Worm (Caenorhabditis elegans): ENCODE results near the gene F07B10.4.

F07B10.4 gene

DNA sequence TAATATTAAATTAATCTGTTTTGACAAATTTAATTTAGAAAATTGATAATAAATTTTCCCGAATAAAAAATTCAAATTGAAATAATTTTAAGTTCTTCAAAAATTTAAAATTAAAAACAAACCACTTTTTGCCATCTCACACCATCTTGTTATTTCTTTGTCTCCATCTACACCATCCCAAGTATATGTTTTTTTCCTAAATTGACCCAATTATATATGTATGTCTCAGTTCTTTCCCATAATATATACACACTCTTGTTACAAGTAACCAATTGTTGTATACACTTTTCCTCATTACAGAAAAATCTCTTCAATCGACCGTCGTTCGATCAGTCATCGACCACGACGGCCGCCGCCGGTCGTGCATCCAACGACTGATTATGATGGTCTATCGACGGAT is 19.3 kb upstream of the F07B10.4 start, which contains the start of gene gly-20:
Gene gly-20, plus strand, starts transcription at position 301 of the 400 bp plus-strand sequence.
- no peak for TF ChIP-seq W03F9.2 (tag; optimal IDR thresholded peaks at IDR 0.05)
- TF ChIP-seq him-1 (tag; optimal IDR thresholded peaks at IDR 0.05) = no peak
- TF ChIP-seq dao-5 (tag; optimal IDR thresholded peaks at IDR 0.05) = no peak

DNA sequence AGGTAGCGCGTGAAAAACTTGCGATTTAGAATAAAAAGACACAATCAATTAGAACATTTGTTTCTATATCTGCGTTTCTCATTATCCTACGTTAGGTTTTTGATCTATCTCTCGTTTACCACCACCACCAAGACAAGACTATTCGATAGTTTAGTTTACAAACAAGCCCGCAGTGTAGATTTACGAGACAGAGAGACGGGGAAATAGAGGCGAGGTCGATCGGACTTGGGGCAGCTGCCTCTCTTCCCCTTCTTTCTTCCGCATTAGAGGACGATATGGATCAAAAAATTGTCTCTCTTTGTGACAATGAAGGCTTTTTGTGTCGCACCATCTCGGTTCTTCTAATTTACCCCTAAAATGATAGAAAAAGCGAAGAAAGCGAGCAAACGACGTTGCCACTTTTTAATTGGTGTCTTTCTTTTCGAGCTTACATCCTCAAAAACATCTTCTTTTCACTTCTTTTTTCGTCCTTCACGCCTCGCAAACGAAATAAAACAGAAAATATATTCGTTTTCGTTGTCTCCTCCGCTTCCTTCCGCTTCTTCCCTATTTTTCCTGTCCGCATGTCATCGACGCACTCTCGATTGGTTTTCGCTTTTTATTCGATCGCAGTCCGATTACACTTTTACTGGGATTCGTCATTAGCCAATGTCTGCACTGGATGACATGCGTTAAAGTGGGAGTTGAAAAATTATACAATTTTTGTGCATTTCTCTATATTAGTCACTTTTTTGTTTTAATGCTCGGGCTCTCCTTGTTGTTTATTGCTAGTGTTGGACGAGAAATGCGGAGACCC is 18.7 kb upstream of the F07B10.4 start:
- TF ChIP-seq him-1 (tag; optimal IDR thresholded peaks at IDR 0.05) (no peak), W03F9.2 (tag; optimal IDR thresholded peaks at IDR 0.05) (no peak)

DNA sequence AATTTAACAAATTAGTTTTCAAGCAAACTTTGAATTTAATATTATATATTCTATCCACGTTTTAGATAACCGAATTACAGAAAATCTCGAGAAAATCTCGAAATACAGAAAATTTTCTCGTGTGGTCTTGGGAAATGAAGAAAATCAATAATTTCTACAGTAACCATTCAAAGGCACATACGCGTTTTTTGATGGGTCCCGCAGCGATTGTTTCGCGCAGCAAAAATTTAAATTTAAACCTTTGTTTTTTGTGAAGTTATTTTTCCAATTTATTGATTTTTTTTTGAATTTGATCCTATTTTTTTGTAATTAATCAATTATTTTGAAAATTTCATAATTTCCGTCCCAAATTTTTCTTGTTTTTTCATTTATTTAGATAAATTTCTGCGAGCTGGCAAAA is 16.6 kb upstream of the F07B10.4 start:
- TF ChIP-seq dao-5 (tag; optimal IDR thresholded peaks at IDR 0.05) = no peak
- TF ChIP-seq W03F9.2 (tag; optimal IDR thresholded peaks at IDR 0.05) = no peak
- TF ChIP-seq him-1 (tag; optimal IDR thresholded peaks at IDR 0.05) = no peak

DNA sequence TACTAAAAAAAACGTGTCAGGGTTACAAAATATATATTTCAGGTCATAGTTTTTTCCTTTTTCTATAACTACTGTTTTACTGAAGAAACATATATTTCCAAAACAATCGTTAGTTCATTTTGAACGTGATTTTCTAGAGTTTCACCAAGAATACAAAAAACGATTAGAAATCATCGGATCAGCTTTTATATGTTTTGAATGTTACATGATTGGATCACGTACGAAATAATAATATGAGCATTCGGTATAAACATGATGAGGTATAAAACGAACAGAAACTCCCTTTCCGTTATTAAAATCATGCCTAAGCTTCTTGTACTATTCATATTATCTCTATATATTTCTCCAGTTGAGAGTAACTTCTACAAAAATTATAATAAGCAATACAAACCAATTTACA is 9.9 kb upstream of the F07B10.4 start, which contains the start of gene clec-223:
Gene clec-223, plus strand, starts transcription at position 301 of the 400 bp plus-strand sequence.
- TF ChIP-seq dao-5 (tag; optimal IDR thresholded peaks at IDR 0.05) (no peak), him-1 (tag; optimal IDR thresholded peaks at IDR 0.05) (no peak), W03F9.2 (tag; optimal IDR thresholded peaks at IDR 0.05) (no peak)

- TF ChIP-seq him-1 (tag; optimal IDR thresholded peaks at IDR 0.05) (no peak), dao-5 (tag; optimal IDR thresholded peaks at IDR 0.05) (no peak), W03F9.2 (tag; optimal IDR thresholded peaks at IDR 0.05) (no peak)
These were observed 8.1 kb upstream of the F07B10.4 start, which contains the start of gene clec-222 for ce11 chrV:11271051-11271450. clec-222 (plus strand) TSS chrV:11271351.

DNA sequence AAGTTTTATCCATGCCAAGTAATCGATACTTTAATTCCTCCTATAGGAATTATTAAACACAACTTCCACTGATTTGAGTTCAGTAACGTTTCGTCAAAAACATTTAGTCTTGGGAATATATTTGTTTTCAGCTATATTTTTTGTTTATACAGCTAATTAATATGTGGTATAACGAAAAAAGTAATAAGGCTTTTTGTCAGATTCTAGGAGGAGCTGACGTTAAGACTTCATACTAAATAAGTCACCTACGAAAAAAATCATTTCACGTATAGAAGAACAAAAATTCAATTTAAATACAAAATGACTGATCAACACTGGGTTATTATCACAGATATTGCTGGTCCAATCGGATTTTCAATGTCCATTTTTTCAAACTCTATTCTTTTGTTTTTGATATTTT is 5.9 kb upstream of the F07B10.4 start, which contains the start of gene str-115:
Gene str-115, plus strand, starts transcription at position 301 of the 400 bp plus-strand sequence.
- TF ChIP-seq him-1 (tag; optimal IDR thresholded peaks at IDR 0.05) (no peak), W03F9.2 (tag; optimal IDR thresholded peaks at IDR 0.05) (no peak), dao-5 (tag; optimal IDR thresholded peaks at IDR 0.05) (no peak)

- TF ChIP-seq dao-5 (tag; optimal IDR thresholded peaks at IDR 0.05) (no peak), him-1 (tag; optimal IDR thresholded peaks at IDR 0.05) (no peak), W03F9.2 (tag; optimal IDR thresholded peaks at IDR 0.05) (no peak)
These were observed 3.8 kb upstream of the F07B10.4 start, which contains the start of gene str-116 for ce11 chrV:11266681-11267080. str-116 (plus strand) TSS chrV:11266981.

DNA sequence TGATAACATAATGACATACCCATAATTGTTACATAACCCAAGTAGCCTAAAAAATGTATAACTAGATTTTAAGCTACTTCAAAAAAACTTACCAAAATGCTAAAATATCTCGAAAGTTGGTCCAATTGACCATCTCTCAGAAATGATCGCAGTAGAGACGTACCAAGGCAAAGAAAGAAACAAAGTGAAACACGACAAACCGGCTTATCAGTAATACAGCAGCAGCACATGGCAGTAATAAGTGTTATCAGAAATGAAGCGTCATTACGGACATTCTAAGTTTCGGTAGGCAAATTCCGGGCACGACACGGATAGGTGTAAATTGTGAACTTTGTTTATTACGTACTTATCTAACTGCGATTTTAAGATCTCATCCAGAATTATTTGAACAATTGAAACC is 2.6 kb upstream of the F07B10.4 start, which contains the start of gene cln-3.1:
Gene cln-3.1, minus strand, starts transcription at position 171 of the 400 bp plus-strand sequence.
- TF ChIP-seq W03F9.2 (tag; optimal IDR thresholded peaks at IDR 0.05) = no peak

DNA sequence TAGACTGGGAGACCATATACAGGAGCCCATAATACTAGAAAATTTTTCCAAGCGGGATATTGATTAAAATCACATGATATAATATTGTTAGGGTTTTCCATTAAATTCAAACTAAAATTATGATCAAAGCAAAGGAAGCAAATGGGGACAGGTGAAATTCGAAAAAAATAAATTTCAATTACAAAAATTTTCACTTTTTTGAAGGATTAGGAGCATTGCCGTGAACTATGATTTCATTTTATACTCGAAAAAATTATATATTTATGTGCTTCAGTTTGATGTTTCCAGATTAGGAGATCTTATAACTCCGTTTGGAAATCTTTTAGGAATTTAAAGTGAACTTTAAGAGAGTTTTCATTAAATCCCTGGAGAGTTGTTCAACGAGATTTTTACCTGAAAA is 2.3 kb downstream of the F07B10.4 start, which contains the start of gene F07B10.7:
Gene F07B10.7, minus strand, starts transcription at position 101 of the 400 bp plus-strand sequence.
- TF ChIP-seq him-1 (tag; optimal IDR thresholded peaks at IDR 0.05) (no peak), W03F9.2 (tag; optimal IDR thresholded peaks at IDR 0.05) (no peak), dao-5 (tag; optimal IDR thresholded peaks at IDR 0.05) (no peak)

DNA sequence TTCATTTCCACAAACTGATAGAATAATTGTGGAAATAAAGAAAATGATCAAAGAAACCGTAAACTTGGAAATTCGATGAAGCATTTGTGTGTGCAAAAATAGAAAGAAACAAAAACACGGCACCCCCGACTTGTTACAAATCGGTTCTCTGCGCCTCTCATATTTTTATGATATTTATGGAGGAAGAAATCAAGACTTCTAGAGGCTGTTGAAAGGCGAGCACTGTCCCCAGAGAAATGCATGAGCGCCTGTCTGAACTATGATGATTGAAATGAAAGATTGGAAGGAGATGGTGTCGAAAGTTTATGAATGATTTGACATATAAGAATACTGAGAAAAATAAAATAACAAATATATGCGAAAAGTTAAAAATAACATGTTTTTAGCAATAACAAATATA is 4.0 kb downstream of the F07B10.4 start, which contains the start of gene lgc-36:
Gene lgc-36, minus strand, starts transcription at position 101 of the 400 bp plus-strand sequence.
- TF ChIP-seq dao-5 (tag; optimal IDR thresholded peaks at IDR 0.05) (no peak), him-1 (tag; optimal IDR thresholded peaks at IDR 0.05) (no peak), W03F9.2 (tag; optimal IDR thresholded peaks at IDR 0.05) (no peak)

DNA sequence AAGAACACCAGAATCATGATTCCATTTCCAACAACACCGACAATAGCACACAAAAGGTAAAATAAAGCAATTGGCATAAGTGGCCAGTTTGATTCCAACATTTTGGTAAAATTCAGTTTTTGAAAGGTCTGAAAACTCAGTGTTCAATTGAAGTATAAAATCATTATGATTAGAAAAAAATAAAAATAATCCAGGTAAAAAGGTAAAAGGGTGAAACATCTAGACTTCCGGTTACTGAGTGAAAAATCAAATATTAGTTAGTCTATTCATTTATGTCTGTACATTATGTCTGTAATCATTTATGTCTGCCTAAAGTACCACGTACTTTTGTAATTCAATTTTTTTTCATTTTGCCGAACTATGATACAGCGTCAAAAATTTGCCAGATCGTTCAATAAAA is 7.9 kb downstream of the F07B10.4 start, which contains the start of gene srsx-31:
Gene srsx-31, minus strand, starts transcription at position 101 of the 400 bp plus-strand sequence.
- no peak for TF ChIP-seq W03F9.2 (tag; optimal IDR thresholded peaks at IDR 0.05)
- no peak for TF ChIP-seq him-1 (tag; optimal IDR thresholded peaks at IDR 0.05)
- no peak for TF ChIP-seq dao-5 (tag; optimal IDR thresholded peaks at IDR 0.05)

DNA sequence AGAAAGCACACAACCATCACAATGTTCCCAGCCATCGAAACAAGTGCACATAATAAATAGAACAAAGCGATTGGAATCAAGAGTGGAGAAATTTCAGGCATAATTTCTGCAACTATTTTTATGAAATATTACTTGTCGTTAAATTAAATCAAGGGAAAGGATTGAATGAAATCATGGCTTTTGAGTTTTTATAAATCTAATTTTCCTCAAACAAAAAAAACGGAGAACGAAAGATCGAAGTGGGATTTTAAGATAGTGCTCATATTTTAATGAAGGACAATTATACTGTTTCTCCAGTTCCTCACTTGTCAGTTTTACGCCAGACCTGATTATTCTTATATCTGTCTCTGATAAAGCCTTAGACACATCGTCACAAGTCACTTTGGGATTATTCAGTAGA is 10.5 kb downstream of the F07B10.4 start, which contains the start of gene srsx-33:
Gene srsx-33, minus strand, starts transcription at position 101 of the 400 bp plus-strand sequence.
- no peak for TF ChIP-seq dao-5 (tag; optimal IDR thresholded peaks at IDR 0.05)

- TF ChIP-seq him-1 (tag; optimal IDR thresholded peaks at IDR 0.05) (no peak), dao-5 (tag; optimal IDR thresholded peaks at IDR 0.05) (no peak), W03F9.2 (tag; optimal IDR thresholded peaks at IDR 0.05) (no peak)
These were observed 11.1 kb downstream of the F07B10.4 start for ce11 chrV:11251798-11252197.

DNA sequence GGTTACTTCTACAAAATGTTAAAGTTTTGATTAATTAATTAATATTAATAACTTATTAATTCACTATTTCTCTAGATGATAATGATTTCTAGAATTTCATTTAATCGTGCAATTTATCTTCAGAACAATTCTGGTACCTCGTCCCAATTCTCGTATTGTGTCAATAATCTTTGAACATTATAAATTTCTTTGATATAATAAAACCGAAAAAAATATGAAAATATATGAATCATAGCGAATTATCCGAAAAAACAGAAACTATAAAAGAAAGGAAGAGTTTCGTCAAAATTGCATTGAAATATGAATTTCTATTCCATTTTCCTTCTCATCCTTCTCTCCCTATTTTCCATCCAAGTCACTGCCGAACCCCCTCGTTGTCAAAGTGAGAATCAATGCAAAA is 12.2 kb downstream of the F07B10.4 start, which contains the start of gene T19B10.12:
Gene T19B10.12, plus strand, starts transcription at position 301 of the 400 bp plus-strand sequence.
- TF ChIP-seq dao-5 (tag; optimal IDR thresholded peaks at IDR 0.05) (no peak), him-1 (tag; optimal IDR thresholded peaks at IDR 0.05) (no peak), W03F9.2 (tag; optimal IDR thresholded peaks at IDR 0.05) (no peak)
